Worm (Caenorhabditis elegans) whole organism, midembryonic: Measurements from ENCODE around the gene ctl-3.

Experiments
- T22C8.4 ChIP-seq: fragments of 200-800 bp; sonication (Bioruptor generic); IDR thresholded peaks from 2 replicates; pipeline ENCODE4 v1.3.6; 2022; ENCODE audit warnings: missing genetic modification characterization, missing compliant biosample characterization
- cog-1 ChIP-seq: sonication (generic microtip); optimal IDR thresholded peaks from 2 replicates; lab custom pipeline; 2016; ENCODE audit warnings: missing genetic modification characterization, missing compliant biosample characterization
- flt-1 ChIP-seq: fragments of 200-800 bp; sonication (Bioruptor generic); IDR thresholded peaks from 2 replicates; pipeline ENCODE4 v1.3.6; 2022; ENCODE audit warnings: missing genetic modification characterization, missing compliant biosample characterization
- klf-2 ChIP-seq: fragments of 200-800 bp; sonication (Bioruptor generic); conservative IDR thresholded peaks from 2 replicates; pipeline ENCODE4 v1.3.6; 2022; ENCODE audit warnings: missing genetic modification reagents, missing genetic modification characterization, missing compliant biosample characterization
- med-1 ChIP-seq: sonication (generic microtip); optimal IDR thresholded peaks from 2 replicates; lab custom pipeline; 2017; ENCODE audit warnings: missing genetic modification characterization, mild to moderate bottlenecking, missing compliant biosample characterization, antibody characterized with exemption, missing genetic modification reagents; ENCODE audit not compliant: insufficient read depth
- ref-1 ChIP-seq: fragments of 200-800 bp; sonication (Bioruptor generic); conservative IDR thresholded peaks from 2 replicates; pipeline ENCODE4 v1.3.6; 2022; ENCODE audit warnings: missing genetic modification reagents, missing genetic modification characterization, missing compliant biosample characterization
- tab-1 ChIP-seq: fragments of 200-800 bp; sonication (Bioruptor generic); IDR thresholded peaks from 2 replicates; pipeline ENCODE4 v1.3.6; 2022; ENCODE audit warnings: missing genetic modification characterization, missing compliant biosample characterization
- ztf-23 ChIP-seq: fragments of 200-800 bp; sonication (Bioruptor generic); IDR thresholded peaks from 2 replicates; pipeline ENCODE4 v1.3.6; 2022; ENCODE audit warnings: missing genetic modification reagents, missing genetic modification characterization, missing compliant biosample characterization

ce11 chrII:14349356-14349923, 38.9 kb upstream of the ctl-3 start, which contains the start of the genes Y54G11A.17, lin-7 and elof-1:
- TF ChIP-seq tab-1 (GFP tag; lab: Robert Waterston, UW) (no peak), flt-1 (peak; percentile 67), T22C8.4 (GFP tag; lab: Robert Waterston, UW) (no peak), klf-2 (GFP tag; lab: Robert Waterston, UW) (no peak), ztf-23 (GFP tag; lab: Robert Waterston, UW) (peak; percentile 59; the same call in 1 of the 2 replicates), med-1 (GFP tag; lab: Kevin White, UChicago) (no peak), cog-1 (tag; lab: Kevin White, UChicago) (peak; percentile 15), ref-1 (GFP tag; lab: Robert Waterston, UW) (no peak)
